Worm (Caenorhabditis elegans): ENCODE results near the gene exc-9.

DNA sequence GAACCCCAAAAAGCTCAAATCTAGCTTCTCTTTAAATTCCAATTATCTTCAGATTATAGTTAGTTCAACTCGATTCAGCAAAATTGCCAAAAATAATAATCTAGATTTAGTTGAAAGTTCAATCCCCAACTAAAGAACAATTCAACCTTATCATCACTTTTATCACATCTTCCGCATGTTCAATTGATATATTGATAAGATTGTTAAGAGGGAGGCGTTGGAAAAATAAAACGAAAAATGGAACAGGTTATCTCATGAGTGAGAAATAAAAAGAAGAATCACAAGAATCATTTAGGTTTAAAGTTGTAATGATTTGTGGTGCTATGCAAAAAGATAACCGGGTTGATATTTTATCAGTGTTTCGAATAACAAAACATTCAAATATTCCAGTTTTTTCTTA, 44.9 kb upstream of the exc-9 start:
- TF ChIP-seq him-1 (tag; optimal IDR thresholded peaks at IDR 0.05) (no peak), W03F9.2 (tag; optimal IDR thresholded peaks at IDR 0.05) (no peak), dao-5 (tag; optimal IDR thresholded peaks at IDR 0.05) (no peak)
